Worm (Caenorhabditis elegans): Measurements from ENCODE around the gene R144.12.

R144.12 gene

ce11 chrIII:5030629-5031028 is 23.8 kb upstream of the R144.12 start, which contains the start of gene klp-6:
Gene klp-6, plus strand, starts transcription at chrIII:5030929.
- no peak for TF ChIP-seq ceh-79 (tag; optimal IDR thresholded peaks at IDR 0.05)
- no peak for TF ChIP-seq unc-130 (GFP tag; optimal IDR thresholded peaks at IDR 0.05)
- TF ChIP-seq dox-1 (GFP tag; IDR thresholded peaks at IDR 0.05), result no peak
- TF ChIP-seq ccch-3 (GFP tag; optimal IDR thresholded peaks at IDR 0.05), result no peak

DNA sequence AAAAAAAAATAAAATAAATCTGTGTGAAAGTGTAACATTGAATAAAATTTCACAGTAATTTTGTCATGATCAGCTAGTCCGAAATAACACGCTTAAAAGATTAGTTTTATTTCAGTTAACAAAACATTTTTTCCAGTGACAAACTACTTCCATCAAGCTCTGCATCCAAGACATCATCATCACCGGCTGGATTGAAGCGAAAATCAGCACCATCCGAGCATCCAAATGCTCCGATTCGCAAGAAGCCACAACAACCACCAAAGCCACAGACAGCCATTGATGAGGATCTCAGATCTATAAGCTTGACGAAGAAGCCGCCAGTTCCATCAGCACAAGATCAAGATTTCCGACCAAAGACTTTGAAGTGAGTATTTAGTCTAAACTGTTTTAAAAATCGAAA is 20.4 kb upstream of the R144.12 start:
- TF ChIP-seq xnd-1 (tag; optimal IDR thresholded peaks at IDR 0.05) (no peak), F49E8.2 (tag; optimal IDR thresholded peaks at IDR 0.05; ENCODE audit: insufficient read depth) (no peak), gei-17 (GFP tag; optimal IDR thresholded peaks at IDR 0.05) (no peak), atf-7 (tag; optimal IDR thresholded peaks at IDR 0.05) (peak; percentile 22), ztf-6 (GFP tag; IDR thresholded peaks at IDR 0.05) (no peak), him-1 (tag; optimal IDR thresholded peaks at IDR 0.05) (no peak), snpc-1.3 (tag; optimal IDR thresholded peaks at IDR 0.05; ENCODE audit: insufficient read depth) (no peak), nfyb-1 (GFP tag; IDR thresholded peaks at IDR 0.05) (no peak), F33H1.4 (GFP tag; IDR thresholded peaks at IDR 0.05) (no peak), ceh-40 (GFP tag; IDR thresholded peaks at IDR 0.05) (no peak), hmg-20 (GFP tag; IDR thresholded peaks at IDR 0.05) (0 out of 2 replicates have a peak, but pooled peaks have one; percentile 14), aptf-2 (GFP tag; conservative IDR thresholded peaks at IDR 0.05) (no peak), ztf-18 (tag; optimal IDR thresholded peaks at IDR 0.05) (no peak), hmg-1.2 (GFP tag; IDR thresholded peaks at IDR 0.05) (0 out of 2 replicates have a peak, but pooled peaks have one; percentile 3), B0019.2 (GFP tag; conservative IDR thresholded peaks at IDR 0.05) (no peak), ztf-25 (GFP tag; IDR thresholded peaks at IDR 0.05) (no peak), hsf-1 (GFP tag; IDR thresholded peaks at IDR 0.05) (no peak), F57A8.1 (GFP tag; optimal IDR thresholded peaks at IDR 0.05) (no peak), pha-4 (tag; optimal IDR thresholded peaks at IDR 0.05) (no peak), snpc-1.1 (tag; optimal IDR thresholded peaks at IDR 0.05; ENCODE audit: insufficient read depth) (no peak), dox-1 (GFP tag; IDR thresholded peaks at IDR 0.05) (no peak), K12H6.12 (tag; optimal IDR thresholded peaks at IDR 0.05) (no peak), B0035.1 (tag; optimal IDR thresholded peaks at IDR 0.05) (no peak)

DNA sequence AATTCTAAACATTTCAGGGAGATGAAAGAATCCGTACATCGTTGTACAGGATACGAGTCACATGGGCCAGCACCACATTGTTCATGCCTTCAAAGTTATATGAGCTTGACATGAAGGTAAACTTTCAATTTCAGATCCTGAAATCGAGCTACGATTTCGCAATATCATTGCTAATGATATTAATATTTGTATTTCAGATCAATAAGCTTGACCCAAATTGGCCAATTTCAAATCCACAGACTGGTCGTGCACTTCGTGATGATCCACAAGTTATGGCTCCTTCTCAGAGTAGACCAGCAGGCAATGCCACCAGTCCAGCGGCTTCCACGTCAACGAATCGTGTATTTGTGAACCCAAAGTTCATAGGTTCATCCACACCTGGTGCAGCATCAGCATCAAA is 19.6 kb upstream of the R144.12 start:
- TF ChIP-seq F39B2.1 (GFP tag; IDR thresholded peaks at IDR 0.05), result no peak
- no peak for TF ChIP-seq tbp1 (GFP tag; optimal IDR thresholded peaks at IDR 0.05)
- no peak for TF ChIP-seq hrde-1 (tag; optimal IDR thresholded peaks at IDR 0.05; ENCODE audit: borderline replicate concordance)
- no peak for TF ChIP-seq cebp-1 (GFP tag; IDR thresholded peaks at IDR 0.05)
- peak; percentile 64 for TF ChIP-seq cebp-1 (tag; optimal IDR thresholded peaks at IDR 0.05)

DNA sequence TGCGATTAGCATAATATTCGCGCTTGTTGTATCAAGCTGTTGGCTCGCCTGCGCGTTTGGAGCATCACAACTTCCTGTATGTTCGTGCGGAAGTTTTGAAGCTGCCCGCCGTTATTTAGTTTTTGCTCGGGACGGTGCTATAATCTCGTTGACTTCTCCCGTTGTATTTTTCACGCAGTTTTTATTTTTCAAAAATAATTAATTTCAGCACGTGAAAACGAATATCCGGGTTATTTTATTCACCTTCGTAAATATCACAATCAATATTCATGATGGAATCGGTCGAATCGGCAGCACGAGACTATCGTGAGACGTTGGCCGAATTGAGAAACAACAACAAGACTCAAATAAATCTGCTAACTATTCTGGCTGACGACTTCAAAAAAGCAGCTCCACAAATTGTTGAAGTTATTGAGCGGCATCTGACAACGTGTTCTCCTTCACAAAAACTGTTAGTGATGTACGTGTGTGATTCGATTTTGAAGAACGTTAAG is 18.4 kb upstream of the R144.12 start:
- TF ChIP-seq C17E4.6 (GFP tag; IDR thresholded peaks at IDR 0.05), result no peak
- peak; percentile 5 for TF ChIP-seq T07F8.4 (tag; optimal IDR thresholded peaks at IDR 0.05)
- peak; percentile 2 for TF ChIP-seq pha-4 (tag; optimal IDR thresholded peaks at IDR 0.05)
- TF ChIP-seq F22D6.2 (tag; optimal IDR thresholded peaks at IDR 0.05), result no peak
- no peak for TF ChIP-seq unc-62 (GFP tag; optimal IDR thresholded peaks at IDR 0.05)
- TF ChIP-seq nfyb-1 (GFP tag; IDR thresholded peaks at IDR 0.05), result 0 out of 2 replicates have a peak, but pooled peaks have one; percentile 65
- TF ChIP-seq egl-18 (GFP tag; IDR thresholded peaks at IDR 0.05), result no peak
- peak; percentile 35 for TF ChIP-seq zim-3 (tag; optimal IDR thresholded peaks at IDR 0.05)
- no peak for TF ChIP-seq F57C9.4 (tag; optimal IDR thresholded peaks at IDR 0.05)
- peak; percentile 84 for TF ChIP-seq Y95B8A.8 (GFP tag; IDR thresholded peaks at IDR 0.05)
- no peak for TF ChIP-seq madf-3 (GFP tag; IDR thresholded peaks at IDR 0.05)
- no peak for TF ChIP-seq ZK185.1 (tag; optimal IDR thresholded peaks at IDR 0.05; ENCODE audit: poor library complexity, severe bottlenecking)
- 0 out of 2 replicates have a peak, but pooled peaks have one; percentile 75 for TF ChIP-seq Y53G8AR.9 (GFP tag; conservative IDR thresholded peaks at IDR 0.05)
- peak; percentile 16; the same call in 1 of the 2 replicates for TF ChIP-seq attf-3 (GFP tag; conservative IDR thresholded peaks at IDR 0.05)
- no peak for TF ChIP-seq F10E7.11 (tag; optimal IDR thresholded peaks at IDR 0.05)
- TF ChIP-seq nhr-90 (tag; optimal IDR thresholded peaks at IDR 0.05), result peak; percentile 45
